Fruit fly (Drosophila melanogaster): ENCODE data around the gene CG9265.

DNA sequence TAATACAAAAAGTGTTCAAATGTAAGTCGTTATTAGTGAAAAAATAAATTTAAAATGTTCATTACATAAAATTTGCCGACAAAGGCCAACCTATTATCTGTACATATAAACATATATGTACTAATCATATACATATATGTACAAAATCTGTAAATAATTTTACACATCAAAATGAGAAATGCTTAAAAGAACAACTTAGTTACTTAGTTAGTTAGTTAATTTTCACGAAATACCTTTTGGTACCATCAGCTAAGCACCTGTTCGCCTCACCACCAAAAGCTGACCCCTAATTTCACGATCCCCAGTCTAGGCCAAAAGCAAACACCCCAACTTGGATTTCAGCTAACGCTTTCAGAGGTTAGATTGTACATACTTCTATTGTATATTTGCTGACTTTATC, 17.8 kb upstream of the CG9265 start, which contains the start of gene CG9259:
- TF ChIP-seq Dbx (GFP tag; IDR thresholded peaks at IDR 0.05) (no peak), Neu2 (GFP tag; optimal IDR thresholded peaks at IDR 0.05; ENCODE audit: borderline replicate concordance) (no peak), CG31224 (GFP tag; IDR thresholded peaks at IDR 0.05) (no peak), dm (GFP tag; optimal IDR thresholded peaks at IDR 0.05) (no peak), NC2β (GFP tag; optimal IDR thresholded peaks at IDR 0.05) (no peak), psq (GFP tag; optimal IDR thresholded peaks at IDR 0.05) (no peak), Atf6 (GFP tag; IDR thresholded peaks at IDR 0.05) (no peak), CG16863 (GFP tag; optimal IDR thresholded peaks at IDR 0.05) (no peak), slou (GFP tag; optimal IDR thresholded peaks at IDR 0.05) (no peak)

Data from whole organism, embryonic.